Worm (Caenorhabditis elegans) whole organism, L4 larva: ENCODE data around the gene C45B11.6.

ENCODE experiments used
- aly-2 ChIP-seq: sonication (generic microtip); optimal IDR thresholded peaks from 2 replicates; lab custom pipeline; 2018; ENCODE audit warnings: missing biosample characterization, missing genetic modification characterization
- cey-2 ChIP-seq: sonication (generic microtip); optimal IDR thresholded peaks from 3 replicates; lab custom pipeline; 2017; ENCODE audit warnings: missing genetic modification characterization, mild to moderate bottlenecking, missing compliant biosample characterization, antibody characterized with exemption, borderline replicate concordance; ENCODE audit not compliant: insufficient read depth
- dmd-8 ChIP-seq: fragments of 200-800 bp; sonication (Bioruptor generic); IDR thresholded peaks from 2 replicates; pipeline ENCODE4 v1.3.6; 2022; ENCODE audit warnings: missing genetic modification characterization, missing compliant biosample characterization
- dpl-1 ChIP-seq: fragments of 150-350 bp; optimal IDR thresholded peaks from 2 replicates; lab custom pipeline; 2014; ENCODE audit warnings: missing biosample characterization, missing genetic modification reagents, missing genetic modification characterization
- lin-13 ChIP-seq: fragments of 150-350 bp; optimal IDR thresholded peaks from 2 replicates; lab custom pipeline; 2014; ENCODE audit warnings: missing biosample characterization, missing genetic modification reagents, missing genetic modification characterization
- nhr-25 ChIP-seq: sonication (generic microtip); optimal IDR thresholded peaks from 2 replicates; lab custom pipeline; 2017; ENCODE audit warnings: missing genetic modification characterization, mild to moderate bottlenecking, missing compliant biosample characterization, antibody characterized with exemption, moderate library complexity, borderline replicate concordance; ENCODE audit not compliant: insufficient read depth
- nhr-41 ChIP-seq: fragments of 200-800 bp; sonication (Bioruptor generic); IDR thresholded peaks from 2 replicates; pipeline ENCODE4 v1.3.6; 2022; ENCODE audit warnings: missing genetic modification reagents, missing genetic modification characterization, missing compliant biosample characterization
- pha-4 ChIP-seq, 2 experiments: fragments of 150-350 bp in 1 of 2; fragments of 200-800 bp in 1 of 2; sonication (Bioruptor generic) in 1 of 2; IDR thresholded peaks in 1 of 2; optimal IDR thresholded peaks in 1 of 2; 2 replicates each; pipeline versions ENCODE4 v1.3.6 to Lab custom; 2014 to 2022; ENCODE audit warnings: missing genetic modification characterization in 2 of 2, missing genetic modification reagents in 2 of 2, missing biosample characterization in 1 of 2, missing compliant biosample characterization in 1 of 2
- php-3 ChIP-seq: fragments of 200-800 bp; sonication (Bioruptor generic); IDR thresholded peaks from 2 replicates; pipeline ENCODE4 v1.3.6; 2022; ENCODE audit warnings: missing genetic modification reagents, missing genetic modification characterization, missing compliant biosample characterization
- snpc-4 ChIP-seq: fragments of 150-350 bp; optimal IDR thresholded peaks from 2 replicates; lab custom pipeline; 2014; ENCODE audit warnings: missing biosample characterization, missing genetic modification characterization
- vab-7 ChIP-seq: fragments of 200-800 bp; sonication (Bioruptor generic); IDR thresholded peaks from 2 replicates; pipeline ENCODE4 v1.3.6; 2022; ENCODE audit warnings: missing genetic modification reagents, missing genetic modification characterization, missing compliant biosample characterization
- zag-1 ChIP-seq: fragments of 150-350 bp; optimal IDR thresholded peaks from 2 replicates; lab custom pipeline; 2014; ENCODE audit warnings: missing biosample characterization, missing genetic modification characterization

DNA sequence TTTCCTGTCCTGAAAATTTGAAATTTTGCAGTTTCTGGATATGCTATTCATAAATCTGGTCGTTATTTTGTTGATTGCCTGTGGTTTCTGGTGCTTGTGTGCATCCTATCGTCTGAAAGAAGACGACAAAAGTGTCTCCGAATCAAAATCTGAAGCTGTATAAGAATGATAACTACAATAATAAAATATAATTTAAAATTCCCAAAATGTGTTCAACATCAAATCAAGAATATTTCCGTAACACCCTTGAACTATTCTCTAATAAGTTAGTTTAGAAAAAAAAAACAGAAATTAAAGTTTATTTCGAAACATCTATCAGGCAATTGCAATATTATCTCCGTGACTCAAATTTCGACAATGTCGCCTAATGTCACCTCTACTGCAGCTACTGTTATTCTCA is 3.4 kb upstream of the C45B11.6 start, which contains the start of gene C45B11.8:
- TF ChIP-seq aly-2 (tag; lab: Kevin White, UChicago) = no peak
- no peak for TF ChIP-seq vab-7
- no peak for TF ChIP-seq dmd-8
- TF ChIP-seq snpc-4 (tag; lab: Kevin White, UChicago) = no peak
- TF ChIP-seq php-3 (GFP tag; lab: Robert Waterston, UW) = no peak
- TF ChIP-seq cey-2 (tag; lab: Kevin White, UChicago) = no peak
- TF ChIP-seq nhr-41 (GFP tag; lab: Robert Waterston, UW) = no peak
- no peak for TF ChIP-seq dpl-1 (GFP tag; lab: Kevin White, UChicago)
- TF ChIP-seq zag-1 (tag; lab: Kevin White, UChicago) = no peak
- no peak for TF ChIP-seq lin-13
- no peak for TF ChIP-seq pha-4 (GFP tag; IDR thresholded peaks at IDR 0.05; lab: Robert Waterston, UW)
- no peak for TF ChIP-seq pha-4 (tag; optimal IDR thresholded peaks at IDR 0.05; lab: Kevin White, UChicago)
- TF ChIP-seq nhr-25 (tag; lab: Kevin White, UChicago) = no peak
